Fruit fly (Drosophila melanogaster) whole organism, embryonic: Measurements from ENCODE around the gene LysB.

Experiments used
- Blimp-1 ChIP-seq: fragments of 200-800 bp; sonication (Bioruptor generic); optimal IDR thresholded peaks from 3 replicates; lab custom pipeline; 2018; ENCODE audit warnings: missing biosample characterization, missing genetic modification characterization, mild to moderate bottlenecking, moderate library complexity, missing genetic modification reagents
- BtbVII ChIP-seq: fragments of 200-800 bp; sonication (Bioruptor generic); optimal IDR thresholded peaks from 3 replicates; lab custom pipeline; 2017; ENCODE audit warnings: missing biosample characterization, mild to moderate bottlenecking, missing genetic modification characterization
- CG10543 ChIP-seq: fragments of 200-800 bp; sonication (Bioruptor generic); optimal IDR thresholded peaks from 3 replicates; lab custom pipeline; 2017; ENCODE audit warnings: missing biosample characterization, mild to moderate bottlenecking, missing genetic modification characterization, moderate library complexity
- CG11247 ChIP-seq: fragments of 200-800 bp; sonication (Bioruptor generic); IDR thresholded peaks from 2 replicates; pipeline ENCODE4 v1.3.6; 2022; ENCODE audit warnings: missing biosample characterization, missing genetic modification characterization
- CG12155 ChIP-seq: fragments of 200-800 bp; sonication (Bioruptor generic); optimal IDR thresholded peaks from 3 replicates; lab custom pipeline; 2016; ENCODE audit warnings: missing biosample characterization, missing genetic modification characterization
- CG13424 ChIP-seq: fragments of 200-800 bp; sonication (Bioruptor generic); optimal IDR thresholded peaks from 2 replicates; lab custom pipeline; 2019; ENCODE audit warnings: missing biosample characterization, mild to moderate bottlenecking, missing genetic modification characterization, moderate library complexity
- CG17385 ChIP-seq: fragments of 200-800 bp; sonication (Bioruptor generic); optimal IDR thresholded peaks from 3 replicates; lab custom pipeline; 2018; ENCODE audit warnings: missing biosample characterization, mild to moderate bottlenecking, missing genetic modification characterization
- CG17568 ChIP-seq: fragments of 200-800 bp; sonication (Bioruptor generic); optimal IDR thresholded peaks from 2 replicates; lab custom pipeline; 2018; ENCODE audit warnings: missing biosample characterization, mild to moderate bottlenecking, missing genetic modification characterization, moderate library complexity
- CG17912 ChIP-seq: fragments of 200-800 bp; sonication (Bioruptor generic); optimal IDR thresholded peaks from 2 replicates; lab custom pipeline; 2018; ENCODE audit warnings: missing biosample characterization, mild to moderate bottlenecking, missing genetic modification characterization
- CG18262 ChIP-seq: fragments of 200-800 bp; optimal IDR thresholded peaks from 3 replicates; lab custom pipeline; 2019; ENCODE audit warnings: missing biosample characterization, mild to moderate bottlenecking, missing genetic modification characterization, moderate library complexity
- CG18764 ChIP-seq: fragments of 200-800 bp; sonication (Bioruptor generic); optimal IDR thresholded peaks from 3 replicates; lab custom pipeline; 2016; ENCODE audit warnings: missing biosample characterization, missing genetic modification characterization
- CG33557 ChIP-seq: fragments of 200-800 bp; sonication (Bioruptor generic); optimal IDR thresholded peaks from 2 replicates; lab custom pipeline; 2019; ENCODE audit warnings: missing biosample characterization, mild to moderate bottlenecking, missing genetic modification characterization, moderate library complexity
- CG43689 ChIP-seq: fragments of 200-800 bp; sonication (Bioruptor generic); IDR thresholded peaks from 2 replicates; pipeline ENCODE4 v1.3.6; 2022; ENCODE audit warnings: missing biosample characterization, missing genetic modification characterization
- CG8089 ChIP-seq: fragments of 200-800 bp; sonication (Bioruptor generic); optimal IDR thresholded peaks from 3 replicates; lab custom pipeline; 2016; ENCODE audit warnings: missing biosample characterization, missing genetic modification characterization
- CG8765 ChIP-seq: fragments of 200-800 bp; sonication (Bioruptor generic); IDR thresholded peaks from 2 replicates; pipeline ENCODE4 v1.3.6; 2022; ENCODE audit warnings: missing biosample characterization, missing genetic modification characterization
- CrebB ChIP-seq: fragments of 200-800 bp; sonication (Bioruptor generic); optimal IDR thresholded peaks from 3 replicates; lab custom pipeline; 2018; ENCODE audit warnings: missing biosample characterization, mild to moderate bottlenecking, missing genetic modification characterization
- Deaf1 ChIP-seq: fragments of 200-800 bp; optimal IDR thresholded peaks from 3 replicates; lab custom pipeline; 2019; ENCODE audit warnings: missing biosample characterization, mild to moderate bottlenecking, missing genetic modification characterization, moderate library complexity
- Dip3 ChIP-seq: fragments of 200-800 bp; sonication (Bioruptor generic); optimal IDR thresholded peaks from 3 replicates; lab custom pipeline; 2016; ENCODE audit warnings: missing biosample characterization, missing genetic modification characterization
- Eip74EF ChIP-seq, 2 experiments: fragments of 200-800 bp in 1 of 2; fragments of >200 bp in 1 of 2; sonication (Bioruptor generic) in 1 of 2; optimal IDR thresholded peaks; 2 replicates each; lab custom pipeline; 2017 to 2019; ENCODE audit warnings: missing biosample characterization in 2 of 2, missing genetic modification characterization in 2 of 2, mild to moderate bottlenecking in 1 of 2, moderate library complexity in 1 of 2
- HHEX ChIP-seq: fragments of 200-800 bp; sonication (Bioruptor generic); optimal IDR thresholded peaks from 3 replicates; lab custom pipeline; 2017; ENCODE audit warnings: missing biosample characterization, mild to moderate bottlenecking, missing genetic modification characterization, missing genetic modification reagents
- HmgZ ChIP-seq: fragments of 200-800 bp; sonication (Bioruptor generic); optimal IDR thresholded peaks from 2 replicates; lab custom pipeline; 2018; ENCODE audit warnings: missing biosample characterization, mild to moderate bottlenecking, missing genetic modification characterization
- Kr ChIP-seq: fragments of 200-800 bp; sonication (Bioruptor generic); optimal IDR thresholded peaks from 2 replicates; lab custom pipeline; 2017; ENCODE audit warnings: missing biosample characterization, mild to moderate bottlenecking, missing genetic modification characterization
- Mes4 ChIP-seq: fragments of 200-800 bp; sonication (Bioruptor generic); optimal IDR thresholded peaks from 2 replicates; lab custom pipeline; 2016; ENCODE audit warnings: missing biosample characterization, missing genetic modification characterization
- NK7.1 ChIP-seq: fragments of 200-800 bp; sonication (Bioruptor generic); optimal IDR thresholded peaks from 3 replicates; lab custom pipeline; 2016; ENCODE audit warnings: missing biosample characterization, missing genetic modification characterization
- Poxn ChIP-seq: fragments of 200-800 bp; sonication (Bioruptor generic); IDR thresholded peaks from 2 replicates; pipeline ENCODE4 v1.3.6; 2022; ENCODE audit warnings: missing biosample characterization, missing genetic modification characterization
- Sox100B ChIP-seq: fragments of 200-800 bp; sonication (Bioruptor generic); optimal IDR thresholded peaks from 3 replicates; lab custom pipeline; 2018; ENCODE audit warnings: missing biosample characterization, mild to moderate bottlenecking, missing genetic modification characterization
- Sry-δ ChIP-seq: fragments of 200-800 bp; sonication (Bioruptor generic); optimal IDR thresholded peaks from 2 replicates; lab custom pipeline; 2016; ENCODE audit warnings: missing biosample characterization, missing genetic modification characterization
- YL-1 ChIP-seq: fragments of 200-800 bp; sonication (Bioruptor generic); optimal IDR thresholded peaks from 3 replicates; lab custom pipeline; 2017; ENCODE audit warnings: missing biosample characterization, mild to moderate bottlenecking, missing genetic modification characterization
- aop ChIP-seq: fragments of 200-800 bp; sonication (Bioruptor generic); IDR thresholded peaks from 2 replicates; pipeline ENCODE4 v1.3.6; 2022; ENCODE audit warnings: missing biosample characterization, missing genetic modification characterization
- ara ChIP-seq: fragments of 200-800 bp; sonication (Bioruptor generic); IDR thresholded peaks from 2 replicates; pipeline ENCODE4 v1.3.6; 2022; ENCODE audit warnings: missing biosample characterization, missing genetic modification characterization
- cg ChIP-seq: fragments of 200-800 bp; sonication (Bioruptor generic); optimal IDR thresholded peaks from 3 replicates; lab custom pipeline; 2019; ENCODE audit warnings: missing biosample characterization, mild to moderate bottlenecking, missing genetic modification characterization, moderate library complexity
- chn ChIP-seq: fragments of 200-800 bp; sonication (Bioruptor generic); optimal IDR thresholded peaks from 2 replicates; lab custom pipeline; 2016; ENCODE audit warnings: missing biosample characterization, missing genetic modification characterization
- da ChIP-seq: fragments of 200-800 bp; sonication (Bioruptor generic); optimal IDR thresholded peaks from 2 replicates; lab custom pipeline; 2016; ENCODE audit warnings: missing biosample characterization, missing genetic modification characterization
- exex ChIP-seq: fragments of 200-800 bp; sonication (Bioruptor generic); optimal IDR thresholded peaks from 4 replicates; lab custom pipeline; 2018; ENCODE audit warnings: missing biosample characterization, mild to moderate bottlenecking, missing genetic modification characterization, moderate library complexity
- ind ChIP-seq: fragments of 200-800 bp; sonication (Bioruptor generic); optimal IDR thresholded peaks from 3 replicates; lab custom pipeline; 2016; ENCODE audit warnings: missing biosample characterization, missing genetic modification characterization
- kah ChIP-seq: fragments of 200-800 bp; sonication (Bioruptor generic); optimal IDR thresholded peaks from 2 replicates; lab custom pipeline; 2018; ENCODE audit warnings: missing biosample characterization, mild to moderate bottlenecking, missing genetic modification characterization
- knrl ChIP-seq: fragments of 200-800 bp; sonication (Bioruptor generic); IDR thresholded peaks from 3 replicates; pipeline ENCODE4 v1.3.6; 2022; ENCODE audit warnings: missing biosample characterization, missing genetic modification characterization; ENCODE audit not compliant: partially characterized antibody
- pho ChIP-seq: fragments of 200-800 bp; sonication (Bioruptor generic); optimal IDR thresholded peaks from 2 replicates; lab custom pipeline; 2016; ENCODE audit warnings: missing biosample characterization, missing genetic modification characterization
- phol ChIP-seq: fragments of 200-800 bp; sonication (Bioruptor generic); optimal IDR thresholded peaks from 3 replicates; lab custom pipeline; 2018; ENCODE audit warnings: missing biosample characterization, mild to moderate bottlenecking, missing genetic modification characterization, moderate library complexity
- sd ChIP-seq: fragments of 200-800 bp; sonication (Bioruptor generic); optimal IDR thresholded peaks from 3 replicates; lab custom pipeline; 2018; ENCODE audit warnings: missing biosample characterization, mild to moderate bottlenecking, missing genetic modification characterization, moderate library complexity
- sim ChIP-seq: fragments of 200-800 bp; sonication (Bioruptor generic); IDR thresholded peaks from 2 replicates; pipeline ENCODE4 v1.3.6; 2022; ENCODE audit warnings: missing biosample characterization, missing genetic modification characterization
- sug ChIP-seq: fragments of 200-800 bp; optimal IDR thresholded peaks from 2 replicates; lab custom pipeline; 2019; ENCODE audit warnings: missing biosample characterization, mild to moderate bottlenecking, missing genetic modification characterization, moderate library complexity
- tio ChIP-seq: fragments of 200-800 bp; sonication (Bioruptor generic); optimal IDR thresholded peaks from 2 replicates; lab custom pipeline; 2017; ENCODE audit warnings: missing biosample characterization, missing genetic modification characterization, inconsistent platforms
- tna ChIP-seq: fragments of 200-800 bp; sonication (Bioruptor generic); IDR thresholded peaks from 2 replicates; pipeline ENCODE4 v1.3.6; 2022; ENCODE audit warnings: missing biosample characterization, missing genetic modification characterization; ENCODE audit not compliant: partially characterized antibody
- trem ChIP-seq: fragments of 200-800 bp; optimal IDR thresholded peaks from 3 replicates; lab custom pipeline; 2019; ENCODE audit warnings: missing biosample characterization, mild to moderate bottlenecking, missing genetic modification characterization, moderate library complexity
- tx ChIP-seq: fragments of 200-800 bp; sonication (Bioruptor generic); optimal IDR thresholded peaks from 2 replicates; lab custom pipeline; 2016; ENCODE audit warnings: missing biosample characterization, missing genetic modification characterization
- zen ChIP-seq: fragments of 200-800 bp; sonication (Bioruptor generic); optimal IDR thresholded peaks from 3 replicates; lab custom pipeline; 2018; ENCODE audit warnings: missing biosample characterization, mild to moderate bottlenecking, missing genetic modification characterization, moderate library complexity
- zen2 ChIP-seq: fragments of 200-800 bp; sonication (Bioruptor generic); IDR thresholded peaks from 3 replicates; pipeline ENCODE4 v1.3.6; 2022; ENCODE audit warnings: missing biosample characterization, missing genetic modification characterization; ENCODE audit not compliant: partially characterized antibody
- zfh2 ChIP-seq: fragments of 200-800 bp; sonication (Bioruptor generic); optimal IDR thresholded peaks from 2 replicates; lab custom pipeline; 2016; ENCODE audit warnings: missing biosample characterization, missing genetic modification characterization

The LysB gene

dm6 chr3L:1233830-1234229, 26.7 kb downstream of the LysB start, which contains the start of gene CG33966:
Gene CG33966, plus strand, starts transcription at chr3L:1234130.
- TF ChIP-seq exex (tag; lab: Kevin White, UChicago), result peak; percentile 43
- no peak for TF ChIP-seq CG13424 (tag; lab: Kevin White, UChicago)
- TF ChIP-seq Deaf1 (tag; lab: Kevin White, UChicago), result peak; percentile 2
- TF ChIP-seq CG12155 (GFP tag; lab: Kevin White, UChicago), result no peak
- TF ChIP-seq HmgZ (tag; lab: Kevin White, UChicago), result peak; percentile 22
- TF ChIP-seq sug (tag; lab: Kevin White, UChicago), result peak; percentile 36
- TF ChIP-seq, all 482 proteins: peak for 4

- TF ChIP-seq NK7.1 (GFP tag; lab: Kevin White, UChicago), result no peak
- no peak for TF ChIP-seq tx
- no peak for TF ChIP-seq Sry-δ (GFP tag; lab: Kevin White, UChicago)
- no peak for TF ChIP-seq CrebB (tag; lab: Kevin White, UChicago)
- no peak for TF ChIP-seq BtbVII
- TF ChIP-seq ind (GFP tag; lab: Kevin White, UChicago), result no peak
- TF ChIP-seq sim, result no peak
- TF ChIP-seq pho (GFP tag; lab: Kevin White, UChicago), result no peak
- no peak for TF ChIP-seq chn (GFP tag; lab: Kevin White, UChicago)
- TF ChIP-seq kah (GFP tag; lab: Kevin White, UChicago), result peak; percentile 8
- TF ChIP-seq trem, result no peak
- TF ChIP-seq CG8765 (GFP tag; lab: Robert Waterston, UW), result no peak
- TF ChIP-seq aop (GFP tag; lab: Robert Waterston, UW), result peak; percentile 16; the same call in 1 of the 2 replicates
- TF ChIP-seq Eip74EF (GFP tag; optimal IDR thresholded peaks at IDR 0.05; lab: Kevin White, UChicago), result no peak
- peak; percentile 8 for TF ChIP-seq CG10543
- no peak for TF ChIP-seq Dip3 (GFP tag; lab: Kevin White, UChicago)
- peak; percentile 65 for TF ChIP-seq sug (tag; lab: Kevin White, UChicago)
- no peak for TF ChIP-seq CG18764 (GFP tag; lab: Kevin White, UChicago)
- TF ChIP-seq knrl (GFP tag; lab: Robert Waterston, UW), result no peak
- no peak for TF ChIP-seq CG18262 (tag; lab: Kevin White, UChicago)
- TF ChIP-seq CG17912, result no peak
- TF ChIP-seq Blimp-1 (GFP tag; lab: Kevin White, UChicago), result no peak
- no peak for TF ChIP-seq Mes4 (GFP tag; lab: Kevin White, UChicago)
- no peak for TF ChIP-seq tna (GFP tag; lab: Robert Waterston, UW)
- TF ChIP-seq CG8089, result no peak
- TF ChIP-seq Kr (GFP tag; lab: Kevin White, UChicago), result no peak
- TF ChIP-seq Deaf1 (tag; lab: Kevin White, UChicago), result peak; percentile 70
- no peak for TF ChIP-seq YL-1 (GFP tag; lab: Kevin White, UChicago)
- no peak for TF ChIP-seq cg (GFP tag; lab: Kevin White, UChicago)
Measured at dm6 chr3L:1235426-1235825, 28.3 kb downstream of the LysB start, which contains the start of gene galene. Gene galene, plus strand, starts transcription at chr3L:1235726.

dm6 chr3L:1238219-1238618, 31.0 kb downstream of the LysB start, which contains the start of gene CG9192:
Gene CG9192, minus strand, starts transcription at chr3L:1238319.
- TF ChIP-seq zen (tag; lab: Kevin White, UChicago) (no peak), tio (no peak), zfh2 (GFP tag; lab: Kevin White, UChicago) (no peak), ara (GFP tag; lab: Robert Waterston, UW) (no peak), HHEX (GFP tag; lab: Kevin White, UChicago) (no peak), sd (tag; lab: Kevin White, UChicago) (no peak), Deaf1 (tag; lab: Kevin White, UChicago) (peak; percentile 43), CG17568 (GFP tag; lab: Kevin White, UChicago) (no peak), CG33557 (GFP tag; lab: Kevin White, UChicago) (no peak), da (GFP tag; lab: Kevin White, UChicago) (no peak), Poxn (no peak), Sox100B (no peak), CG11247 (GFP tag; lab: Robert Waterston, UW) (0 out of 2 replicates have a peak, but pooled peaks have one; percentile 27), CG43689 (no peak), zen2 (GFP tag; lab: Robert Waterston, UW) (no peak), phol (tag; lab: Kevin White, UChicago) (no peak), CG17385 (no peak)
